Worm (Caenorhabditis elegans) whole organism, L3 larva: ENCODE measurements around the gene C11G6.2.

Experiments
- R02D3.7 ChIP-seq: fragments of 150-350 bp; optimal IDR thresholded peaks from 2 replicates; lab custom pipeline; 2014; ENCODE audit warnings: missing biosample characterization, missing genetic modification characterization
- ama-1 ChIP-seq: fragments of 150-350 bp; optimal IDR thresholded peaks from 2 replicates; lab custom pipeline; 2018
- ceh-16 ChIP-seq: sonication (generic microtip); optimal IDR thresholded peaks from 2 replicates; lab custom pipeline; 2017; ENCODE audit warnings: missing biosample characterization, missing genetic modification characterization
- ceh-28 ChIP-seq: fragments of 150-350 bp; optimal IDR thresholded peaks from 2 replicates; lab custom pipeline; 2014; ENCODE audit warnings: missing biosample characterization, missing genetic modification reagents, missing genetic modification characterization
- ceh-82 ChIP-seq: fragments of 150-350 bp; optimal IDR thresholded peaks from 2 replicates; lab custom pipeline; 2014; ENCODE audit warnings: missing biosample characterization, missing genetic modification characterization
- ceh-9 ChIP-seq: sonication (generic microtip); optimal IDR thresholded peaks from 2 replicates; lab custom pipeline; 2018; ENCODE audit warnings: missing biosample characterization, missing genetic modification characterization
- daf-12 ChIP-seq: fragments of 150-350 bp; optimal IDR thresholded peaks from 2 replicates; lab custom pipeline; 2014; ENCODE audit warnings: missing biosample characterization, missing genetic modification reagents, missing genetic modification characterization
- egl-27 ChIP-seq: sonication (generic microtip); optimal IDR thresholded peaks from 4 replicates; lab custom pipeline; 2017; ENCODE audit warnings: missing biosample characterization, missing genetic modification reagents, missing genetic modification characterization
- egl-5 ChIP-seq: fragments of 150-350 bp; optimal IDR thresholded peaks from 2 replicates; lab custom pipeline; 2017; ENCODE audit warnings: missing biosample characterization, missing genetic modification reagents, missing genetic modification characterization, inconsistent platforms
- elt-2 ChIP-seq: sonication (generic microtip); optimal IDR thresholded peaks from 2 replicates; lab custom pipeline; 2016; ENCODE audit warnings: missing genetic modification reagents, mild to moderate bottlenecking, missing genetic modification characterization, missing compliant biosample characterization
- elt-3 ChIP-seq, 3 experiments: fragments of 150-350 bp in 1 of 3; sonication (generic microtip) in 2 of 3; optimal IDR thresholded peaks; 2 replicates in 2 of 3; 4 replicates in 1 of 3; lab custom pipeline; 2014 to 2017; ENCODE audit warnings: missing biosample characterization in 3 of 3, missing genetic modification characterization in 3 of 3
- fkh-2 ChIP-seq: fragments of 150-350 bp; optimal IDR thresholded peaks from 2 replicates; lab custom pipeline; 2014; ENCODE audit warnings: missing biosample characterization, missing genetic modification reagents, missing genetic modification characterization
- fos-1 ChIP-seq: fragments of 150-350 bp; optimal IDR thresholded peaks from 2 replicates; lab custom pipeline; 2014; ENCODE audit warnings: missing biosample characterization, missing genetic modification characterization
- hmg-11 ChIP-seq: sonication (generic microtip); optimal IDR thresholded peaks from 2 replicates; lab custom pipeline; 2016; ENCODE audit warnings: missing genetic modification characterization, missing compliant biosample characterization
- jun-1 ChIP-seq: fragments of 150-350 bp; optimal IDR thresholded peaks from 2 replicates; lab custom pipeline; 2014; ENCODE audit warnings: missing biosample characterization, missing genetic modification reagents, missing genetic modification characterization
- lin-15B ChIP-seq: fragments of 150-350 bp; optimal IDR thresholded peaks from 2 replicates; lab custom pipeline; 2014; ENCODE audit warnings: missing biosample characterization, missing genetic modification characterization
- lin-39 ChIP-seq: fragments of 150-350 bp; optimal IDR thresholded peaks from 2 replicates; lab custom pipeline; 2018; ENCODE audit warnings: missing biosample characterization, missing genetic modification reagents, missing genetic modification characterization
- lsy-12 ChIP-seq: sonication (generic microtip); optimal IDR thresholded peaks from 2 replicates; lab custom pipeline; 2016; ENCODE audit warnings: mild to moderate bottlenecking, missing genetic modification characterization, missing compliant biosample characterization
- mdl-1 ChIP-seq: fragments of 150-350 bp; optimal IDR thresholded peaks from 2 replicates; lab custom pipeline; 2014; ENCODE audit warnings: missing biosample characterization, missing genetic modification characterization
- mml-1 ChIP-seq: fragments of 150-350 bp; sonication (generic microtip); optimal IDR thresholded peaks from 3 replicates; lab custom pipeline; 2014; ENCODE audit warnings: missing biosample characterization, missing genetic modification characterization
- nfya-1 ChIP-seq: sonication (generic microtip); optimal IDR thresholded peaks from 2 replicates; lab custom pipeline; 2017; ENCODE audit warnings: missing genetic modification characterization, mild to moderate bottlenecking, missing compliant biosample characterization, antibody characterized with exemption, moderate library complexity; ENCODE audit not compliant: insufficient read depth
- nhr-12 ChIP-seq: fragments of 150-350 bp; optimal IDR thresholded peaks from 2 replicates; lab custom pipeline; 2014; ENCODE audit warnings: missing biosample characterization, missing genetic modification characterization
- nhr-23 ChIP-seq: fragments of 150-350 bp; optimal IDR thresholded peaks from 2 replicates; lab custom pipeline; 2014; ENCODE audit warnings: missing biosample characterization, missing genetic modification reagents, missing genetic modification characterization
- nhr-25 ChIP-seq: sonication (generic microtip); optimal IDR thresholded peaks from 2 replicates; lab custom pipeline; 2017; ENCODE audit warnings: missing biosample characterization, missing genetic modification characterization
- nhr-28 ChIP-seq: fragments of 150-350 bp; optimal IDR thresholded peaks from 2 replicates; lab custom pipeline; 2014; ENCODE audit warnings: missing biosample characterization, missing genetic modification characterization
- nhr-43 ChIP-seq: sonication (generic microtip); optimal IDR thresholded peaks from 2 replicates; lab custom pipeline; 2016; ENCODE audit warnings: mild to moderate bottlenecking, missing genetic modification characterization, missing compliant biosample characterization; ENCODE audit not compliant: poor library complexity, severe bottlenecking
- nhr-67 ChIP-seq: fragments of 150-350 bp; optimal IDR thresholded peaks from 2 replicates; lab custom pipeline; 2014; ENCODE audit warnings: missing biosample characterization, missing genetic modification characterization
- nhr-76 ChIP-seq: fragments of 150-350 bp; sonication (generic microtip); optimal IDR thresholded peaks from 5 replicates; lab custom pipeline; 2014; ENCODE audit warnings: missing biosample characterization, missing genetic modification characterization
- nhr-77 ChIP-seq: fragments of 150-350 bp; optimal IDR thresholded peaks from 2 replicates; lab custom pipeline; 2014; ENCODE audit warnings: missing biosample characterization, missing genetic modification characterization
- pha-4 ChIP-seq: fragments of 150-350 bp; optimal IDR thresholded peaks from 2 replicates; lab custom pipeline; 2014; ENCODE audit warnings: missing biosample characterization, missing genetic modification reagents, missing genetic modification characterization
- pqm-1 ChIP-seq: fragments of 150-350 bp; optimal IDR thresholded peaks from 2 replicates; lab custom pipeline; 2017; ENCODE audit warnings: missing biosample characterization, missing genetic modification characterization, inconsistent platforms
- skn-1 ChIP-seq: fragments of 150-350 bp; optimal IDR thresholded peaks from 2 replicates; lab custom pipeline; 2014; ENCODE audit warnings: missing biosample characterization, missing genetic modification characterization
- snpc-4 ChIP-seq: fragments of 150-350 bp; optimal IDR thresholded peaks from 2 replicates; lab custom pipeline; 2014; ENCODE audit warnings: missing biosample characterization, missing genetic modification characterization
- tbx-2 ChIP-seq: sonication (generic microtip); optimal IDR thresholded peaks from 2 replicates; lab custom pipeline; 2016; ENCODE audit warnings: mild to moderate bottlenecking, missing genetic modification characterization, missing compliant biosample characterization
- unc-62 ChIP-seq: fragments of 150-350 bp; sonication (generic microtip); optimal IDR thresholded peaks from 4 replicates; lab custom pipeline; 2014; ENCODE audit warnings: missing biosample characterization, missing genetic modification reagents, missing genetic modification characterization
- ztf-11 ChIP-seq: fragments of 150-350 bp; optimal IDR thresholded peaks from 2 replicates; lab custom pipeline; 2014; ENCODE audit warnings: missing biosample characterization, missing genetic modification characterization
- ztf-4 ChIP-seq: fragments of 150-350 bp; optimal IDR thresholded peaks from 2 replicates; lab custom pipeline; 2014; ENCODE audit warnings: missing biosample characterization, missing genetic modification characterization

The C11G6.2 gene

DNA sequence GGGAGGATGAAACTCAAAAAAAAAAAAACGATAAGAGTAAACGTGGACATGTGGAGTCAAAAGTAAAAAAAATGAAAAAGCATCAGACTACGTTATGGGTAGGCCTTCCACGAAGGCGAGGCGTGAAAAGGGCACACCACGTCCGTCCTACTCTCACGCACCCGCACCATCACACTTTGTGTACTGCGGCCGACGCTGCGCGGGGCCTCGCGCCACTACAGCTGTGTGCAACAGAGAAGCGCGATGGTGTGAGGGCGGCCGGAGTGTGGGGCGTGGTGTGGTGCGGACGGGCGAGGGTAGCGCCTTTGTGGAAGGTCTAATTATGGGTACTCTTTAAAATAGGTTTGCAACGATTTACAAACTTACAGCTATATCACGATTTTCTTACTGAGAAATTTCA, 10.2 kb upstream of the C11G6.2 start:
- TF ChIP-seq daf-12 (tag; lab: Kevin White, UChicago) (no peak), nhr-67 (tag; lab: Kevin White, UChicago) (no peak)

DNA sequence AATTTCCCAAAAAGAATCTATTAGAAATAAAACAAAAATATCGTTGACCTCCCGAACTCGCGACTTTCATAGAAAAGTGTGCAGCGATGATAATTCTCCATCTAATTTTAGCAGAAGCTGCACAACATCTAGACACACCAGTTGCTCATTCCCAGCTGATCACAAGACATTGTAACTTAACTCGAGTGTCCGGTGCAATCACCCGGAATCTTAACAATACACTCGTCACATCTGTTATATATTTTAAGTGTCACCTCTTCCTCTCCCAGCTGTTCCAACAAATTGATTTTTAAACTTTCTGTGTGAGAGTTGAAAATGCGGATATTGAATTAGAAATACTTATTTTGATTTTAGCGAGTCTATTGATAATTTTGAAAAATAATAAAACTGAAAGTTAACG, 7.1 kb upstream of the C11G6.2 start:
- TF ChIP-seq fkh-2 (tag; lab: Kevin White, UChicago) = no peak

DNA sequence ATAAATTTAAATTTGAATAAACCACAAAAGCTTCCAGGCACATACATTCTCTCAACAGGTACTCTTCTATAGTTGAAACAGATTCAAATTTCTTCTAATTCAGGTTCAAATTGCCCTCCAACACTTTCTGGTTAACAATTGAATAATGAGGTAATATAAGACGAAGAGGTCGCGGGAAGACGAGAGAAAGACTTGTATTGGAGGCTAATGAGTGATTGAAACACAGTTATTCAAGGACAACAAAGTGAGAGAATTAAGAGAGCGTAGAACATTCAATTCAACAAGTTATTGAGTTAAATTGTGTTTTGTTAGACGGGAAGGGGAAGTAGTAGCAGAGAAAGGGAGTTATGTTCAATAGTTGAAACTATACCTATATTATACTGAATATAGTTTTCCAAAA, 6.6 kb upstream of the C11G6.2 start:
- TF ChIP-seq nhr-76 (tag; lab: Kevin White, UChicago) (no peak), nhr-25 (tag; lab: Kevin White, UChicago) (peak; percentile 52)

DNA sequence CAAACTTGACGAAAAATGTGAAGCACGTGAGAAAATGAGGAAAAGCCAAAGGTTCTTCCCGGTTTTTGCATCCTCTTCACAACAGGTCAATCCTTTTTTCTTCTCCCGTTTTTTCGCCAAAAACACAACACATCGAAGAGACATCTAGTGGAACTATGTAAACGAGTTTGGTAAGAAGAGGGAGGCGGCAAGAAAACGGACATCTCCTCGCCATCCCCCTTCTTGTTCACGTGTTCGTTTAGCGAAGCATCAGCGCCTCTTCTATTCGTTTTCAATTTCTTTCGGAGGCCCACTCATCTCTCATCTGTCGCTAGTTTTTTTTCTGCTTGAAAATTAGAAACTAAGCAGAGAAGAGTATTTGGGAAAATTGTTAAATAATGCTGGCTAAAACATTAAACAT, 4.2 kb upstream of the C11G6.2 start:
- TF ChIP-seq nhr-23 (tag; lab: Kevin White, UChicago) (peak; percentile 24), nhr-43 (tag; lab: Kevin White, UChicago) (peak; percentile 34), nhr-25 (tag; lab: Kevin White, UChicago) (peak; percentile 69), R02D3.7 (no peak)

DNA sequence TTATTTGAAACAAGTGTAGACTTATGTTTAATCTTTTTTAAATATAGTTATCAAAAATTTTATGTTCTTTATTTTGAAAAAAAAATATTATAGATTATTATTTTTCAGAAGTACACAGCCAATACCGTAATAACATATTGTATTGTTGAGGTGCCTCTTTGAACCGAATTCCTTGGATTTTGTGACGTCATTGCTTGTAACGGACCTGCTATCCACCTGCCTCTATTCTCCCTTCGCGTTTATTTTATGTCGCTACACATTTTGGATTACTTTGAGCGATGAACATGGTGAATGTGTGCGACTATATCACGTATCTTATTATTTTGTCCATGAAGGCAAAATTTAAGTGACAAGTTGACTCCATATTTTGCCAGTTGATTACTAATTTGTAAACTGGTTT, 1.2 kb upstream of the C11G6.2 start:
- TF ChIP-seq jun-1 (tag; lab: Kevin White, UChicago) (no peak), nhr-43 (tag; lab: Kevin White, UChicago) (peak; percentile 50)

DNA sequence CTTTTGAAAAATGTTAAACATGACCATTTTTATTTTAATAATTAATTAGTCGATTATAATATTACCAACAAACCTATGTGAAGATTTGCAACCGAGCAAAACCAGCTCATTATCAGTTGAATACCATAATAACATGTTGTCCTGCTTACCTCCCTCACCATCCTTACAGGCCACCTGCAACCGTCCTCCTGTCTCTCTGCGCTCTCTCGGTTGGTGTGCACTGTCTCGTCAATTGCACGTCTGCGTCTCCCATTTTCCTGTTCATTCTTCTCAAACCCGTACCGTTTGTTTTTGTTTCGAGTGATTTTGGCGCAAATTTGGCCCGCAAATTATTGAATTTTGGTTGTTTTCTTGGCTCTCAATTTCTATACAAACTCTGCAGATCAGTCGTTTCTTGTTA, 3.0 kb downstream of the C11G6.2 start:
- peak; percentile 15 for TF ChIP-seq hmg-11
- no peak for TF ChIP-seq nhr-28 (tag; lab: Kevin White, UChicago)
- TF ChIP-seq ceh-82 (tag; lab: Kevin White, UChicago) = no peak

DNA sequence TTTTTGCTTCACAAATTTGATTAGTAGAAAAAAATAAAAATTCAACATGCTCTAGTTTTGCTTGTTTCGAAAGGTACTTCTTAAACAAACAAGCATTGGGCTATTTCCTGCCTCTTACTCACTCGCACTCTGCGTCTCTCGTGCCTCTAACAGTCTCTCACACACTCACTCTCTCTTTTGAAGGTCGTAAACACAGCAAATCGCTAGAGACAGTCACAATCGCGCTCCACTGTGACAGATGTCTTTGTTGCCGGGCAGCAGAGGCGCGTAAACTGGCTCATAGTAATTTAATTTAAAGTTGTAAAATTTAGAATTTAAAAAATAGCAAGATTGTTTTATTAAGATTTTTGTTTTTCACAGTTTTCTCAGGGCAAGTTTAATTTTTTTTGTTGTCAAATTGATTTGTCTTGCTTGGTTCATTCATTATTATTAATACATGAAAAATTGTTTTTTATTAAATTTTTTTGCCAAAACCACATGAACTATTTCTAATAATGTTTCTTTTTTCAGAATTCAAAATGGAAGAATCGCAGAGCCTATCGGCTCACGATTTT, 3.6 kb downstream of the C11G6.2 start, which contains the start of gene taf-3:
taf-3 (plus strand) TSS at position 504 of the 554 bp plus-strand sequence.
- TF ChIP-seq snpc-4 (tag; lab: Kevin White, UChicago) = peak; percentile 57
- TF ChIP-seq nhr-77 (tag; lab: Kevin White, UChicago) = no peak
- TF ChIP-seq elt-2 (tag; lab: Kevin White, UChicago) = peak; percentile 33
- TF ChIP-seq elt-3 (tag; optimal IDR thresholded peaks at IDR 0.05; lab: Kevin White, UChicago) = no peak
- TF ChIP-seq nhr-25 (tag; lab: Kevin White, UChicago) = peak; percentile 79
- TF ChIP-seq lin-39 (tag; lab: Kevin White, UChicago) = peak; percentile 44
- no peak for TF ChIP-seq fkh-2 (tag; lab: Kevin White, UChicago)
- TF ChIP-seq nfya-1 (tag; lab: Kevin White, UChicago) = peak; percentile 69
- TF ChIP-seq ceh-28 (tag; lab: Kevin White, UChicago) = no peak
- TF ChIP-seq egl-27 = no peak
- no peak for TF ChIP-seq mdl-1
- TF ChIP-seq nhr-12 (tag; lab: Kevin White, UChicago) = no peak
- no peak for TF ChIP-seq ama-1
- no peak for TF ChIP-seq tbx-2 (tag; lab: Kevin White, UChicago)
- no peak for TF ChIP-seq ztf-11
- no peak for TF ChIP-seq jun-1 (tag; lab: Kevin White, UChicago)
- TF ChIP-seq unc-62 (GFP tag; lab: Kevin White, UChicago) = no peak
- no peak for TF ChIP-seq ztf-4
- peak; percentile 50 for TF ChIP-seq nhr-23 (tag; lab: Kevin White, UChicago)
- TF ChIP-seq fos-1 (tag; lab: Kevin White, UChicago) = no peak
- TF ChIP-seq mml-1 = no peak
- TF ChIP-seq ceh-9 (tag; lab: Kevin White, UChicago) = no peak
- no peak for TF ChIP-seq nhr-76 (tag; lab: Kevin White, UChicago)
- no peak for TF ChIP-seq nhr-43 (tag; lab: Kevin White, UChicago)
- TF ChIP-seq lsy-12 (tag; lab: Kevin White, UChicago) = no peak
- no peak for TF ChIP-seq ceh-16 (tag; lab: Kevin White, UChicago)
- peak; percentile 8 for TF ChIP-seq skn-1 (tag; lab: Kevin White, UChicago)
- TF ChIP-seq egl-5 (tag; lab: Kevin White, UChicago) = peak; percentile 85
- peak; percentile 59 for TF ChIP-seq pqm-1 (tag; lab: Kevin White, UChicago)
- no peak for TF ChIP-seq ceh-82 (tag; lab: Kevin White, UChicago)
- peak; percentile 54 for TF ChIP-seq lin-15B (tag; lab: Kevin White, UChicago)
- TF ChIP-seq pha-4 (tag; lab: Kevin White, UChicago) = peak; percentile 94
